Fruit fly (Drosophila melanogaster) whole organism, embryonic: Measurements from ENCODE around the gene CG6652.

ENCODE experiments used
- Aef1 ChIP-seq: fragments of 200-800 bp; sonication (Bioruptor generic); IDR thresholded peaks from 3 replicates; pipeline ENCODE4 v1.3.6; 2022; ENCODE audit warnings: missing biosample characterization, missing genetic modification characterization
- Antp ChIP-seq: fragments of 200-800 bp; sonication (Bioruptor generic); optimal IDR thresholded peaks from 3 replicates; lab custom pipeline; 2016; ENCODE audit warnings: missing biosample characterization, missing genetic modification characterization
- Bdp1 ChIP-seq: fragments of 200-800 bp; sonication (Bioruptor generic); optimal IDR thresholded peaks from 3 replicates; lab custom pipeline; 2016; ENCODE audit warnings: missing biosample characterization, missing genetic modification characterization
- C15 ChIP-seq: fragments of 200-800 bp; sonication (Bioruptor generic); IDR thresholded peaks from 3 replicates; pipeline ENCODE4 v1.3.6; 2022; ENCODE audit warnings: missing biosample characterization, missing genetic modification characterization
- CG10462 ChIP-seq: fragments of 200-800 bp; sonication (Bioruptor generic); optimal IDR thresholded peaks from 2 replicates; lab custom pipeline; 2016; ENCODE audit warnings: missing biosample characterization, missing genetic modification characterization
- CG11504 ChIP-seq: fragments of 200-800 bp; sonication (Bioruptor generic); optimal IDR thresholded peaks from 3 replicates; lab custom pipeline; 2019; ENCODE audit warnings: missing biosample characterization, mild to moderate bottlenecking, missing genetic modification characterization, moderate library complexity
- CG13123 ChIP-seq: fragments of 200-800 bp; sonication (Bioruptor generic); optimal IDR thresholded peaks from 2 replicates; lab custom pipeline; 2016; ENCODE audit warnings: missing biosample characterization, missing genetic modification characterization
- CG13894 ChIP-seq: fragments of 200-800 bp; sonication (Bioruptor generic); optimal IDR thresholded peaks from 3 replicates; lab custom pipeline; 2018; ENCODE audit warnings: missing biosample characterization, mild to moderate bottlenecking, missing genetic modification characterization, moderate library complexity
- CG14860 ChIP-seq: fragments of 200-800 bp; sonication (Bioruptor generic); IDR thresholded peaks from 3 replicates; pipeline ENCODE4 v1.3.6; 2022; ENCODE audit warnings: missing biosample characterization, missing genetic modification characterization; ENCODE audit not compliant: partially characterized antibody
- CG17359 ChIP-seq: fragments of 200-800 bp; sonication (Bioruptor generic); optimal IDR thresholded peaks from 3 replicates; lab custom pipeline; 2018; ENCODE audit warnings: missing biosample characterization, mild to moderate bottlenecking, missing genetic modification characterization, moderate library complexity
- CG17829 ChIP-seq: fragments of 200-800 bp; optimal IDR thresholded peaks from 2 replicates; lab custom pipeline; 2019; ENCODE audit warnings: missing biosample characterization, mild to moderate bottlenecking, missing genetic modification characterization, moderate library complexity
- CG18619 ChIP-seq: fragments of 200-800 bp; sonication (Bioruptor generic); optimal IDR thresholded peaks from 3 replicates; lab custom pipeline; 2017; ENCODE audit warnings: missing biosample characterization, mild to moderate bottlenecking, missing genetic modification characterization
- CG2116 ChIP-seq: fragments of 200-800 bp; sonication (Bioruptor generic); optimal IDR thresholded peaks from 3 replicates; lab custom pipeline; 2018; ENCODE audit warnings: missing biosample characterization, mild to moderate bottlenecking, missing genetic modification characterization
- CG2202 ChIP-seq: fragments of 200-800 bp; sonication (Bioruptor generic); optimal IDR thresholded peaks from 2 replicates; lab custom pipeline; 2018; ENCODE audit warnings: missing biosample characterization, mild to moderate bottlenecking, missing genetic modification characterization
- CG2678 ChIP-seq: fragments of 200-800 bp; sonication (Bioruptor generic); optimal IDR thresholded peaks from 3 replicates; lab custom pipeline; 2019; ENCODE audit warnings: missing biosample characterization, mild to moderate bottlenecking, missing genetic modification characterization, moderate library complexity
- CG3065 ChIP-seq: fragments of 200-800 bp; sonication (Bioruptor generic); optimal IDR thresholded peaks from 2 replicates; lab custom pipeline; 2016; ENCODE audit warnings: missing biosample characterization, missing genetic modification characterization
- CG31441 ChIP-seq: fragments of 200-800 bp; sonication (Bioruptor generic); IDR thresholded peaks from 2 replicates; pipeline ENCODE4 v1.3.6; 2022; ENCODE audit warnings: missing biosample characterization, missing genetic modification characterization
- CG3163 ChIP-seq: fragments of 200-800 bp; sonication (Bioruptor generic); optimal IDR thresholded peaks from 3 replicates; lab custom pipeline; 2016; ENCODE audit warnings: missing biosample characterization, missing genetic modification characterization
- CG4617 ChIP-seq: fragments of 200-800 bp; sonication (Bioruptor generic); optimal IDR thresholded peaks from 3 replicates; lab custom pipeline; 2016; ENCODE audit warnings: missing biosample characterization, missing genetic modification characterization, borderline replicate concordance
- CG7928 ChIP-seq: fragments of 200-800 bp; sonication (Bioruptor generic); optimal IDR thresholded peaks from 2 replicates; lab custom pipeline; 2017; ENCODE audit warnings: missing biosample characterization, mild to moderate bottlenecking, missing genetic modification characterization
- CG9609 ChIP-seq: fragments of 200-800 bp; sonication (Bioruptor generic); optimal IDR thresholded peaks from 3 replicates; lab custom pipeline; 2016; ENCODE audit warnings: missing biosample characterization, missing genetic modification characterization
- CG9876 ChIP-seq: fragments of 200-800 bp; sonication (Bioruptor generic); optimal IDR thresholded peaks from 2 replicates; lab custom pipeline; 2016; ENCODE audit warnings: missing biosample characterization, missing genetic modification characterization
- CTCF ChIP-seq: fragments of 200-800 bp; sonication (Bioruptor generic); optimal IDR thresholded peaks from 2 replicates; lab custom pipeline; 2017; ENCODE audit warnings: missing biosample characterization, mild to moderate bottlenecking, missing genetic modification characterization, moderate library complexity
- Dad ChIP-seq: fragments of 200-800 bp; sonication (Bioruptor generic); optimal IDR thresholded peaks from 3 replicates; lab custom pipeline; 2016; ENCODE audit warnings: missing biosample characterization, missing genetic modification characterization
- Dfd ChIP-seq, 2 experiments: fragments of >200 bp; optimal IDR thresholded peaks; 2 replicates each; lab custom pipeline; 2017; ENCODE audit warnings: missing biosample characterization in 2 of 2, missing genetic modification characterization in 2 of 2
- Dref ChIP-seq: fragments of 200-800 bp; sonication (Bioruptor generic); IDR thresholded peaks from 2 replicates; pipeline ENCODE4 v1.3.6; 2022; ENCODE audit warnings: missing biosample characterization, missing genetic modification characterization
- E2f2 ChIP-seq: fragments of 200-800 bp; sonication (Bioruptor generic); IDR thresholded peaks from 2 replicates; pipeline ENCODE4 v1.3.6; 2022; ENCODE audit warnings: missing biosample characterization, missing genetic modification characterization
- Ets97D ChIP-seq: fragments of 200-800 bp; sonication (Bioruptor generic); optimal IDR thresholded peaks from 3 replicates; lab custom pipeline; 2016; ENCODE audit warnings: missing biosample characterization, missing genetic modification characterization
- HHEX ChIP-seq: fragments of 200-800 bp; sonication (Bioruptor generic); optimal IDR thresholded peaks from 3 replicates; lab custom pipeline; 2017; ENCODE audit warnings: missing biosample characterization, mild to moderate bottlenecking, missing genetic modification characterization, missing genetic modification reagents
- HmgZ ChIP-seq: fragments of 200-800 bp; sonication (Bioruptor generic); optimal IDR thresholded peaks from 2 replicates; lab custom pipeline; 2018; ENCODE audit warnings: missing biosample characterization, mild to moderate bottlenecking, missing genetic modification characterization
- Myb ChIP-seq: fragments of 200-800 bp; sonication (Bioruptor generic); optimal IDR thresholded peaks from 2 replicates; lab custom pipeline; 2016; ENCODE audit warnings: missing biosample characterization, missing genetic modification characterization
- NC2β ChIP-seq: fragments of 200-800 bp; sonication (Bioruptor generic); optimal IDR thresholded peaks from 2 replicates; lab custom pipeline; 2016; ENCODE audit warnings: missing biosample characterization, missing genetic modification characterization
- Sox102F ChIP-seq: fragments of 200-800 bp; sonication (Bioruptor generic); optimal IDR thresholded peaks from 2 replicates; lab custom pipeline; 2018; ENCODE audit warnings: missing biosample characterization, mild to moderate bottlenecking, missing genetic modification characterization, moderate library complexity
- Taf1 ChIP-seq: fragments of 200-800 bp; sonication (Bioruptor generic); IDR thresholded peaks from 2 replicates; pipeline ENCODE4 v1.3.6; 2022; ENCODE audit warnings: missing biosample characterization, missing genetic modification characterization
- Trl ChIP-seq, 3 experiments: fragments of >200 bp in 2 of 3; fragments of 200-800 bp in 1 of 3; sonication (Bioruptor generic) in 1 of 3; optimal IDR thresholded peaks; 2 replicates in 1 of 3; 3 replicates in 2 of 3; lab custom pipeline; 2016 to 2017; ENCODE audit warnings: missing biosample characterization in 1 of 3, missing genetic modification characterization in 1 of 3
- Xbp1 ChIP-seq: fragments of 200-800 bp; sonication (Bioruptor generic); optimal IDR thresholded peaks from 3 replicates; lab custom pipeline; 2016; ENCODE audit warnings: missing biosample characterization, mild to moderate bottlenecking, missing genetic modification characterization
- az2 ChIP-seq: fragments of 200-800 bp; sonication (Bioruptor generic); optimal IDR thresholded peaks from 3 replicates; lab custom pipeline; 2016; ENCODE audit warnings: missing biosample characterization, missing genetic modification characterization
- danr ChIP-seq: fragments of 200-800 bp; sonication (Bioruptor generic); IDR thresholded peaks from 2 replicates; pipeline ENCODE4 v1.3.6; 2022; ENCODE audit warnings: missing biosample characterization, missing genetic modification characterization
- lmd ChIP-seq: fragments of 200-800 bp; sonication (Bioruptor generic); IDR thresholded peaks from 2 replicates; pipeline ENCODE4 v1.3.6; 2022; ENCODE audit warnings: missing biosample characterization, missing genetic modification characterization
- nerfin-1 ChIP-seq: fragments of 200-800 bp; sonication (Bioruptor generic); optimal IDR thresholded peaks from 3 replicates; lab custom pipeline; 2019; ENCODE audit warnings: missing biosample characterization, mild to moderate bottlenecking, missing genetic modification characterization, moderate library complexity
- onecut ChIP-seq: fragments of 200-800 bp; sonication (Bioruptor generic); IDR thresholded peaks from 2 replicates; pipeline ENCODE4 v1.3.6; 2022; ENCODE audit warnings: missing biosample characterization, missing genetic modification characterization
- phol ChIP-seq: fragments of 200-800 bp; sonication (Bioruptor generic); optimal IDR thresholded peaks from 3 replicates; lab custom pipeline; 2018; ENCODE audit warnings: missing biosample characterization, mild to moderate bottlenecking, missing genetic modification characterization, moderate library complexity
- pros ChIP-seq: fragments of 200-800 bp; sonication (Bioruptor generic); optimal IDR thresholded peaks from 3 replicates; lab custom pipeline; 2019; ENCODE audit warnings: missing biosample characterization, mild to moderate bottlenecking, missing genetic modification characterization, moderate library complexity
- ranshi ChIP-seq: fragments of 200-800 bp; sonication (Bioruptor generic); IDR thresholded peaks from 2 replicates; pipeline ENCODE4 v1.3.6; 2022; ENCODE audit warnings: missing biosample characterization, missing genetic modification characterization
- salm ChIP-seq: fragments of 200-800 bp; sonication (Bioruptor generic); optimal IDR thresholded peaks from 2 replicates; lab custom pipeline; 2018; ENCODE audit warnings: missing biosample characterization, mild to moderate bottlenecking, missing genetic modification characterization
- sim ChIP-seq: fragments of 200-800 bp; sonication (Bioruptor generic); IDR thresholded peaks from 2 replicates; pipeline ENCODE4 v1.3.6; 2022; ENCODE audit warnings: missing biosample characterization, missing genetic modification characterization
- sisA ChIP-seq: fragments of 200-800 bp; sonication (Bioruptor generic); IDR thresholded peaks from 2 replicates; pipeline ENCODE4 v1.3.6; 2022; ENCODE audit warnings: missing biosample characterization, missing genetic modification characterization
- slou ChIP-seq: fragments of 200-800 bp; sonication (Bioruptor generic); optimal IDR thresholded peaks from 3 replicates; lab custom pipeline; 2016; ENCODE audit warnings: missing biosample characterization, missing genetic modification characterization
- sug ChIP-seq: fragments of 200-800 bp; optimal IDR thresholded peaks from 2 replicates; lab custom pipeline; 2019; ENCODE audit warnings: missing biosample characterization, mild to moderate bottlenecking, missing genetic modification characterization, moderate library complexity
- tll ChIP-seq, 2 experiments: fragments of 200-800 bp in 1 of 2; fragments of >200 bp in 1 of 2; sonication (Bioruptor generic) in 1 of 2; optimal IDR thresholded peaks; 2 replicates each; lab custom pipeline; 2017 to 2019; ENCODE audit warnings: missing biosample characterization in 2 of 2, missing genetic modification characterization in 2 of 2, mild to moderate bottlenecking in 1 of 2, moderate library complexity in 1 of 2
- twi ChIP-seq: fragments of 200-800 bp; optimal IDR thresholded peaks from 2 replicates; lab custom pipeline; 2019; ENCODE audit warnings: missing biosample characterization, mild to moderate bottlenecking, missing genetic modification characterization, moderate library complexity
- vvl ChIP-seq: fragments of 200-800 bp; sonication (Bioruptor generic); IDR thresholded peaks from 2 replicates; pipeline ENCODE4 v1.3.6; 2022; ENCODE audit warnings: missing biosample characterization, missing genetic modification characterization

CG6652 gene

DNA sequence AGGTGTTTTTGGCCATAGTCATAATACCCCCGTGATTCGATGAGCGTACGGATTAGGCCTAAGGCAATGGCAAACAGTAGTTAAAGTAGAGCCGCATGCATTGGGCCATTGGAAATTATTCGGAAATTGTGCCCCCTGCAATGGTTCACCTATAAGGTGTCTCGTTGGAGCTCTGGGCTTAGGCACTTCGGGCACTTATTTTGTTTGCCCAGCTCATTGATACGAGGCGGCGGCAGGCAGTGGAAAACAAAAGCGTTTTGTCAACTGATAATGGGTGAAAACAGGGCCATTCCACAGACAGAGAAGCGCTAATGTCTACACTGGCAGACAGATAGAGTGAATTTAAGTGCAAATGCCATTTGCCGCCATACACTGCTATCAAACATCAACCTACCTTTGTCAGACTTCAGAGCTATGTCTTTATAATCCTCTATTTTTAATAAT is 16.4 kb downstream of the CG6652 start (continued):
- no peak for TF ChIP-seq C15 (GFP tag; lab: Robert Waterston, UW)
- TF ChIP-seq NC2β (GFP tag; lab: Kevin White, UChicago): no peak
- TF ChIP-seq CG2202 (tag; lab: Kevin White, UChicago): no peak
- TF ChIP-seq onecut (GFP tag; lab: Robert Waterston, UW): no peak
- no peak for TF ChIP-seq Trl (optimal IDR thresholded peaks at IDR 0.05; lab: Kevin White, UChicago)
- no peak for TF ChIP-seq Trl (GFP tag; optimal IDR thresholded peaks at IDR 0.05; lab: Kevin White, UChicago)
- TF ChIP-seq E2f2 (GFP tag; lab: Robert Waterston, UW): no peak
- TF ChIP-seq ranshi (GFP tag; lab: Robert Waterston, UW): no peak; the same call in 1 of the 2 replicates
- TF ChIP-seq vvl: 0 out of 2 replicates have a peak, but pooled peaks have one; percentile 42
- no peak for TF ChIP-seq CG2678
- TF ChIP-seq CG3163 (GFP tag; lab: Kevin White, UChicago): no peak
- TF ChIP-seq sug (tag; lab: Kevin White, UChicago): peak; percentile 83
- TF ChIP-seq az2 (GFP tag; lab: Kevin White, UChicago): no peak
- no peak for TF ChIP-seq phol (tag; lab: Kevin White, UChicago)
- peak; percentile 14 for TF ChIP-seq CG7928 (GFP tag; lab: Kevin White, UChicago)
- TF ChIP-seq CG2116 (GFP tag; lab: Kevin White, UChicago): no peak
- TF ChIP-seq Antp: peak; percentile 10
- no peak for TF ChIP-seq Xbp1 (GFP tag; lab: Kevin White, UChicago)
- no peak for TF ChIP-seq CG31441 (GFP tag; lab: Robert Waterston, UW)
- TF ChIP-seq tll (GFP tag; optimal IDR thresholded peaks at IDR 0.05; lab: Kevin White, UChicago): no peak
- no peak for TF ChIP-seq Taf1 (GFP tag; lab: Robert Waterston, UW)
- no peak for TF ChIP-seq sim
- peak; percentile 30; the same call in 1 of the 2 replicates for TF ChIP-seq lmd (GFP tag; lab: Robert Waterston, UW)
- no peak for TF ChIP-seq twi (tag; lab: Kevin White, UChicago)
- TF ChIP-seq HHEX (GFP tag; lab: Kevin White, UChicago): peak; percentile 23
- TF ChIP-seq CTCF (GFP tag; lab: Kevin White, UChicago): no peak
- TF ChIP-seq danr: 0 out of 2 replicates have a peak, but pooled peaks have one; percentile 19
- TF ChIP-seq Dfd (GFP tag; optimal IDR thresholded peaks at IDR 0.05; lab: Kevin White, UChicago): no peak
- TF ChIP-seq pros (GFP tag; lab: Kevin White, UChicago): no peak
- TF ChIP-seq Dref: no peak
- no peak for TF ChIP-seq Sox102F
- no peak for TF ChIP-seq CG13894 (tag; lab: Kevin White, UChicago)
- TF ChIP-seq CG3065: no peak
- TF ChIP-seq CG17359 (tag; lab: Kevin White, UChicago): no peak
- no peak for TF ChIP-seq CG13123 (GFP tag; lab: Kevin White, UChicago)
- TF ChIP-seq slou (GFP tag; lab: Kevin White, UChicago): no peak
- TF ChIP-seq CG4617 (GFP tag; lab: Kevin White, UChicago): no peak
- TF ChIP-seq HmgZ (tag; lab: Kevin White, UChicago): peak; percentile 15
- no peak for TF ChIP-seq CG9876 (GFP tag; lab: Kevin White, UChicago)
- no peak for TF ChIP-seq CG14860
- TF ChIP-seq salm (tag; lab: Kevin White, UChicago): peak; percentile 6
- no peak for TF ChIP-seq CG18619 (GFP tag; lab: Kevin White, UChicago)
- no peak for TF ChIP-seq CG17829 (tag; lab: Kevin White, UChicago)
- no peak for TF ChIP-seq Ets97D (GFP tag; lab: Kevin White, UChicago)
- TF ChIP-seq CG11504 (tag; lab: Kevin White, UChicago): no peak
- TF ChIP-seq Bdp1: peak; percentile 4
- TF ChIP-seq nerfin-1: no peak
- no peak for TF ChIP-seq Myb
- no peak for TF ChIP-seq CG9609 (GFP tag; lab: Kevin White, UChicago)
- no peak for TF ChIP-seq Dad (GFP tag; lab: Kevin White, UChicago)
- TF ChIP-seq sisA (GFP tag; lab: Robert Waterston, UW): no peak
- peak; percentile 41; the same call in 1 of the 3 replicates for TF ChIP-seq Aef1
- no peak for TF ChIP-seq CG10462 (GFP tag; lab: Kevin White, UChicago)
